Fruit fly (Drosophila melanogaster): ENCODE results near the gene Idgf1.

Gene Idgf1

dm6 chr2L:16448451-16449206 lies 3.6 kb downstream of the Idgf1 start, which contains the start of gene CG5888 (continued):
- TF ChIP-seq Ets65A (GFP tag) (no peak), Hr78 (GFP tag; optimal IDR thresholded peaks at IDR 0.05) (no peak), CG10959 (GFP tag; IDR thresholded peaks at IDR 0.05) (no peak), CG8359 (GFP tag; optimal IDR thresholded peaks at IDR 0.05; ENCODE audit: borderline replicate concordance) (peak; percentile 1), lbe (GFP tag; optimal IDR thresholded peaks at IDR 0.05) (peak; percentile 16), vnd (GFP tag; IDR thresholded peaks at IDR 0.05; ENCODE audit: partially characterized antibody) (no peak), Drgx (GFP tag; IDR thresholded peaks at IDR 0.05) (peak; percentile 76), CG15696 (tag; optimal IDR thresholded peaks at IDR 0.05) (peak; percentile 57), gce (GFP tag; IDR thresholded peaks at IDR 0.05) (no peak), btn (GFP tag; optimal IDR thresholded peaks at IDR 0.05) (no peak), Ssrp (tag; optimal IDR thresholded peaks at IDR 0.05) (no peak), vfl (GFP tag; optimal IDR thresholded peaks at IDR 0.05) (no peak), jing (GFP tag; optimal IDR thresholded peaks at IDR 0.05) (no peak), pnt (GFP tag; optimal IDR thresholded peaks at IDR 0.05) (no peak), Jarid2 (GFP tag; optimal IDR thresholded peaks at IDR 0.05) (no peak), Atf6 (GFP tag; IDR thresholded peaks at IDR 0.05) (no peak), CG10431 (GFP tag; optimal IDR thresholded peaks at IDR 0.05) (peak; percentile 64), Lim3 (GFP tag; IDR thresholded peaks at IDR 0.05) (peak; percentile 47; the same call in 1 of the 2 replicates), peb (GFP tag; IDR thresholded peaks at IDR 0.05) (peak; percentile 46; the same call in 1 of the 2 replicates), CG4424 (GFP tag; optimal IDR thresholded peaks at IDR 0.05) (peak; percentile 49), mirr (GFP tag; optimal IDR thresholded peaks at IDR 0.05) (no peak), sug (tag; optimal IDR thresholded peaks at IDR 0.05) (no peak), CG11093 (GFP tag; IDR thresholded peaks at IDR 0.05) (peak; percentile 60; the same call in 2 of the 3 replicates), CG18011 (GFP tag; optimal IDR thresholded peaks at IDR 0.05) (no peak), CoRest (tag; optimal IDR thresholded peaks at IDR 0.05) (peak; percentile 78), Med (GFP tag) (peak; percentile 27), rib (GFP tag; IDR thresholded peaks at IDR 0.05) (no peak), NC2α (GFP tag; optimal IDR thresholded peaks at IDR 0.05) (no peak), CG4854 (GFP tag; optimal IDR thresholded peaks at IDR 0.05) (no peak), Dbx (GFP tag; IDR thresholded peaks at IDR 0.05) (0 out of 3 replicates have a peak, but pooled peaks have one; percentile 20), pita (GFP tag; optimal IDR thresholded peaks at IDR 0.05) (no peak), exex (tag; optimal IDR thresholded peaks at IDR 0.05) (no peak), CG2875 (GFP tag; optimal IDR thresholded peaks at IDR 0.05) (peak; percentile 56), CG42726 (GFP tag; IDR thresholded peaks at IDR 0.05; ENCODE audit: partially characterized antibody) (no peak), ham (GFP tag; IDR thresholded peaks at IDR 0.05) (no peak), CG15601 (tag; optimal IDR thresholded peaks at IDR 0.05) (peak; percentile 51), CG6654 (GFP tag; optimal IDR thresholded peaks at IDR 0.05) (no peak), CG17568 (GFP tag; optimal IDR thresholded peaks at IDR 0.05) (no peak), Nf-YC (tag; optimal IDR thresholded peaks at IDR 0.05) (peak; percentile 29), E2f2 (GFP tag; IDR thresholded peaks at IDR 0.05) (peak; percentile 57), wdn (GFP tag; IDR thresholded peaks at IDR 0.05) (peak; percentile 51; the same call in 1 of the 2 replicates), Kr (GFP tag; optimal IDR thresholded peaks at IDR 0.05) (no peak), amos (GFP tag; IDR thresholded peaks at IDR 0.05; ENCODE audit: partially characterized antibody) (no peak), knrl (GFP tag; IDR thresholded peaks at IDR 0.05; ENCODE audit: partially characterized antibody) (0 out of 3 replicates have a peak, but pooled peaks have one; percentile 36), CG12155 (GFP tag; optimal IDR thresholded peaks at IDR 0.05) (peak; percentile 51), ssp (GFP tag; IDR thresholded peaks at IDR 0.05) (peak; percentile 64), nau (GFP tag; optimal IDR thresholded peaks at IDR 0.05) (no peak), CG33213 (GFP tag; optimal IDR thresholded peaks at IDR 0.05) (no peak), gt (GFP tag; IDR thresholded peaks at IDR 0.05) (0 out of 2 replicates have a peak, but pooled peaks have one; percentile 25)
